Worm (Caenorhabditis elegans) whole organism, late embryonic: ENCODE measurements around the gene ptr-4.

ENCODE experiments used
- ama-1 ChIP-seq: fragments of 150-350 bp; optimal IDR thresholded peaks from 2 replicates; lab custom pipeline; 2014
- ceh-22 ChIP-seq: sonication (generic microtip); optimal IDR thresholded peaks from 2 replicates; lab custom pipeline; 2017; ENCODE audit warnings: missing biosample characterization, missing genetic modification characterization
- ceh-9 ChIP-seq: sonication (generic microtip); optimal IDR thresholded peaks from 2 replicates; lab custom pipeline; 2016; ENCODE audit warnings: mild to moderate bottlenecking, missing genetic modification characterization, inconsistent platforms, missing compliant biosample characterization
- elt-4 ChIP-seq: sonication (generic microtip); optimal IDR thresholded peaks from 2 replicates; lab custom pipeline; 2016; ENCODE audit warnings: missing genetic modification characterization, missing compliant biosample characterization
- lin-11 ChIP-seq: fragments of 200-800 bp; sonication (Bioruptor generic); optimal IDR thresholded peaks from 2 replicates; lab custom pipeline; 2018; ENCODE audit warnings: mild to moderate bottlenecking, missing genetic modification characterization, missing compliant biosample characterization
- nfya-1 ChIP-seq: sonication (generic microtip); optimal IDR thresholded peaks from 2 replicates; lab custom pipeline; 2017; ENCODE audit warnings: missing genetic modification characterization, mild to moderate bottlenecking, missing compliant biosample characterization, antibody characterized with exemption, moderate library complexity
- nhr-11 ChIP-seq: fragments of 150-350 bp; optimal IDR thresholded peaks from 2 replicates; lab custom pipeline; 2014; ENCODE audit warnings: missing biosample characterization, missing genetic modification characterization
- pax-1 ChIP-seq: fragments of 150-350 bp; optimal IDR thresholded peaks from 2 replicates; lab custom pipeline; 2014; ENCODE audit warnings: missing biosample characterization, missing genetic modification characterization
- pha-4 ChIP-seq: fragments of 150-350 bp; optimal IDR thresholded peaks from 2 replicates; lab custom pipeline; 2018; ENCODE audit warnings: missing biosample characterization, missing genetic modification reagents, missing genetic modification characterization
- pqm-1 ChIP-seq: sonication (generic microtip); optimal IDR thresholded peaks from 2 replicates; lab custom pipeline; 2016; ENCODE audit warnings: missing genetic modification characterization, missing compliant biosample characterization
- tbx-2 ChIP-seq: sonication (generic microtip); optimal IDR thresholded peaks from 2 replicates; lab custom pipeline; 2016; ENCODE audit warnings: missing genetic modification characterization, missing compliant biosample characterization
- unc-86 ChIP-seq: sonication (generic microtip); optimal IDR thresholded peaks from 2 replicates; lab custom pipeline; 2016; ENCODE audit warnings: missing genetic modification characterization, missing compliant biosample characterization

ce11 chrX:6052744-6053143, 13.0 kb downstream of the ptr-4 start, which contains the start of gene C45B2.6:
- TF ChIP-seq nfya-1 (no peak), ama-1 (no peak), pqm-1 (tag; lab: Kevin White, UChicago) (no peak), unc-86 (tag; lab: Kevin White, UChicago) (no peak), pha-4 (tag; lab: Kevin White, UChicago) (no peak), lin-11 (tag; lab: Kevin White, UChicago) (no peak), pax-1 (no peak), tbx-2 (no peak), ceh-22 (no peak), ceh-9 (tag; lab: Kevin White, UChicago) (no peak), elt-4 (tag; lab: Kevin White, UChicago) (no peak), nhr-11 (tag; lab: Kevin White, UChicago) (no peak)
